Worm (Caenorhabditis elegans) whole organism, L3 larva: Measurements from ENCODE around the gene C15H9.9.
A peak's percentile ranks its signal among the peaks of the same experiment; 100 is the strongest.

Source experiments
- R02D3.7 ChIP-seq: fragments of 150-350 bp; optimal IDR thresholded peaks from 2 replicates; lab custom pipeline; 2014; ENCODE audit warnings: missing biosample characterization, missing genetic modification characterization
- ZK546.5 ChIP-seq: sonication (generic microtip); optimal IDR thresholded peaks from 2 replicates; lab custom pipeline; 2017; ENCODE audit warnings: missing biosample characterization, missing genetic modification characterization
- aly-2 ChIP-seq: fragments of 150-350 bp; optimal IDR thresholded peaks from 2 replicates; lab custom pipeline; 2014; ENCODE audit warnings: missing biosample characterization, missing genetic modification characterization
- ama-1 ChIP-seq: fragments of 150-350 bp; optimal IDR thresholded peaks from 2 replicates; lab custom pipeline; 2018
- ceh-16 ChIP-seq: sonication (generic microtip); optimal IDR thresholded peaks from 2 replicates; lab custom pipeline; 2017; ENCODE audit warnings: missing biosample characterization, missing genetic modification characterization
- ceh-28 ChIP-seq: fragments of 150-350 bp; optimal IDR thresholded peaks from 2 replicates; lab custom pipeline; 2014; ENCODE audit warnings: missing biosample characterization, missing genetic modification reagents, missing genetic modification characterization
- ceh-82 ChIP-seq: fragments of 150-350 bp; optimal IDR thresholded peaks from 2 replicates; lab custom pipeline; 2014; ENCODE audit warnings: missing biosample characterization, missing genetic modification characterization
- ceh-9 ChIP-seq: sonication (generic microtip); optimal IDR thresholded peaks from 2 replicates; lab custom pipeline; 2018; ENCODE audit warnings: missing biosample characterization, missing genetic modification characterization
- daf-12 ChIP-seq: fragments of 150-350 bp; optimal IDR thresholded peaks from 2 replicates; lab custom pipeline; 2014; ENCODE audit warnings: missing biosample characterization, missing genetic modification reagents, missing genetic modification characterization
- egl-27 ChIP-seq: sonication (generic microtip); optimal IDR thresholded peaks from 4 replicates; lab custom pipeline; 2017; ENCODE audit warnings: missing biosample characterization, missing genetic modification reagents, missing genetic modification characterization
- egl-5 ChIP-seq: fragments of 150-350 bp; optimal IDR thresholded peaks from 2 replicates; lab custom pipeline; 2017; ENCODE audit warnings: missing biosample characterization, missing genetic modification reagents, missing genetic modification characterization, inconsistent platforms
- elt-1 ChIP-seq: fragments of 150-350 bp; optimal IDR thresholded peaks from 2 replicates; lab custom pipeline; 2014; ENCODE audit warnings: missing biosample characterization, missing genetic modification characterization
- elt-2 ChIP-seq: sonication (generic microtip); optimal IDR thresholded peaks from 2 replicates; lab custom pipeline; 2016; ENCODE audit warnings: missing genetic modification reagents, mild to moderate bottlenecking, missing genetic modification characterization, missing compliant biosample characterization
- elt-3 ChIP-seq, 3 experiments: fragments of 150-350 bp in 1 of 3; sonication (generic microtip) in 2 of 3; optimal IDR thresholded peaks; 2 replicates in 2 of 3; 4 replicates in 1 of 3; lab custom pipeline; 2014 to 2017; ENCODE audit warnings: missing biosample characterization in 3 of 3, missing genetic modification characterization in 3 of 3
- eor-1 ChIP-seq, 2 experiments: fragments of 150-350 bp; optimal IDR thresholded peaks; 2 replicates each; lab custom pipeline; 2014 to 2018; ENCODE audit warnings: missing biosample characterization in 2 of 2, missing genetic modification characterization in 2 of 2
- fkh-10 ChIP-seq: sonication (generic microtip); optimal IDR thresholded peaks from 2 replicates; lab custom pipeline; 2017; ENCODE audit warnings: missing biosample characterization, missing genetic modification reagents, missing genetic modification characterization
- fkh-2 ChIP-seq: fragments of 150-350 bp; optimal IDR thresholded peaks from 2 replicates; lab custom pipeline; 2014; ENCODE audit warnings: missing biosample characterization, missing genetic modification reagents, missing genetic modification characterization
- fos-1 ChIP-seq: fragments of 150-350 bp; optimal IDR thresholded peaks from 2 replicates; lab custom pipeline; 2014; ENCODE audit warnings: missing biosample characterization, missing genetic modification characterization
- hmg-11 ChIP-seq: sonication (generic microtip); optimal IDR thresholded peaks from 2 replicates; lab custom pipeline; 2016; ENCODE audit warnings: missing genetic modification characterization, missing compliant biosample characterization
- jun-1 ChIP-seq: fragments of 150-350 bp; optimal IDR thresholded peaks from 2 replicates; lab custom pipeline; 2014; ENCODE audit warnings: missing biosample characterization, missing genetic modification reagents, missing genetic modification characterization
- lin-15B ChIP-seq: fragments of 150-350 bp; optimal IDR thresholded peaks from 2 replicates; lab custom pipeline; 2014; ENCODE audit warnings: missing biosample characterization, missing genetic modification characterization
- lin-39 ChIP-seq: fragments of 150-350 bp; optimal IDR thresholded peaks from 2 replicates; lab custom pipeline; 2018; ENCODE audit warnings: missing biosample characterization, missing genetic modification reagents, missing genetic modification characterization
- lsy-12 ChIP-seq: sonication (generic microtip); optimal IDR thresholded peaks from 2 replicates; lab custom pipeline; 2016; ENCODE audit warnings: mild to moderate bottlenecking, missing genetic modification characterization, missing compliant biosample characterization
- mdl-1 ChIP-seq: fragments of 150-350 bp; optimal IDR thresholded peaks from 2 replicates; lab custom pipeline; 2014; ENCODE audit warnings: missing biosample characterization, missing genetic modification characterization
- mml-1 ChIP-seq: fragments of 150-350 bp; sonication (generic microtip); optimal IDR thresholded peaks from 3 replicates; lab custom pipeline; 2014; ENCODE audit warnings: missing biosample characterization, missing genetic modification characterization
- nfya-1 ChIP-seq: sonication (generic microtip); optimal IDR thresholded peaks from 2 replicates; lab custom pipeline; 2017; ENCODE audit warnings: missing genetic modification characterization, mild to moderate bottlenecking, missing compliant biosample characterization, antibody characterized with exemption, moderate library complexity; ENCODE audit not compliant: insufficient read depth
- nhr-11 ChIP-seq: fragments of 150-350 bp; optimal IDR thresholded peaks from 2 replicates; lab custom pipeline; 2014; ENCODE audit warnings: missing biosample characterization, missing genetic modification characterization
- nhr-12 ChIP-seq: fragments of 150-350 bp; optimal IDR thresholded peaks from 2 replicates; lab custom pipeline; 2014; ENCODE audit warnings: missing biosample characterization, missing genetic modification characterization
- nhr-23 ChIP-seq: fragments of 150-350 bp; optimal IDR thresholded peaks from 2 replicates; lab custom pipeline; 2014; ENCODE audit warnings: missing biosample characterization, missing genetic modification reagents, missing genetic modification characterization
- nhr-237 ChIP-seq: fragments of 150-350 bp; optimal IDR thresholded peaks from 2 replicates; lab custom pipeline; 2014; ENCODE audit warnings: missing biosample characterization, missing genetic modification characterization
- nhr-25 ChIP-seq: sonication (generic microtip); optimal IDR thresholded peaks from 2 replicates; lab custom pipeline; 2017; ENCODE audit warnings: missing biosample characterization, missing genetic modification characterization
- nhr-28 ChIP-seq: fragments of 150-350 bp; optimal IDR thresholded peaks from 2 replicates; lab custom pipeline; 2014; ENCODE audit warnings: missing biosample characterization, missing genetic modification characterization
- nhr-43 ChIP-seq: sonication (generic microtip); optimal IDR thresholded peaks from 2 replicates; lab custom pipeline; 2016; ENCODE audit warnings: mild to moderate bottlenecking, missing genetic modification characterization, missing compliant biosample characterization; ENCODE audit not compliant: poor library complexity, severe bottlenecking
- nhr-67 ChIP-seq: fragments of 150-350 bp; optimal IDR thresholded peaks from 2 replicates; lab custom pipeline; 2014; ENCODE audit warnings: missing biosample characterization, missing genetic modification characterization
- nhr-76 ChIP-seq: fragments of 150-350 bp; sonication (generic microtip); optimal IDR thresholded peaks from 5 replicates; lab custom pipeline; 2014; ENCODE audit warnings: missing biosample characterization, missing genetic modification characterization
- nhr-77 ChIP-seq: fragments of 150-350 bp; optimal IDR thresholded peaks from 2 replicates; lab custom pipeline; 2014; ENCODE audit warnings: missing biosample characterization, missing genetic modification characterization
- pha-4 ChIP-seq: fragments of 150-350 bp; optimal IDR thresholded peaks from 2 replicates; lab custom pipeline; 2014; ENCODE audit warnings: missing biosample characterization, missing genetic modification reagents, missing genetic modification characterization
- pqm-1 ChIP-seq: fragments of 150-350 bp; optimal IDR thresholded peaks from 2 replicates; lab custom pipeline; 2017; ENCODE audit warnings: missing biosample characterization, missing genetic modification characterization, inconsistent platforms
- sea-2 ChIP-seq: fragments of 150-350 bp; sonication (generic microtip); optimal IDR thresholded peaks from 4 replicates; lab custom pipeline; 2014; ENCODE audit warnings: missing biosample characterization, missing genetic modification reagents, missing genetic modification characterization
- skn-1 ChIP-seq: fragments of 150-350 bp; optimal IDR thresholded peaks from 2 replicates; lab custom pipeline; 2014; ENCODE audit warnings: missing biosample characterization, missing genetic modification characterization
- snpc-4 ChIP-seq: fragments of 150-350 bp; optimal IDR thresholded peaks from 2 replicates; lab custom pipeline; 2014; ENCODE audit warnings: missing biosample characterization, missing genetic modification characterization
- tbx-2 ChIP-seq: sonication (generic microtip); optimal IDR thresholded peaks from 2 replicates; lab custom pipeline; 2016; ENCODE audit warnings: mild to moderate bottlenecking, missing genetic modification characterization, missing compliant biosample characterization
- unc-39 ChIP-seq: sonication (generic microtip); optimal IDR thresholded peaks from 4 replicates; lab custom pipeline; 2017; ENCODE audit warnings: missing biosample characterization, missing genetic modification characterization
- unc-62 ChIP-seq: fragments of 150-350 bp; sonication (generic microtip); optimal IDR thresholded peaks from 4 replicates; lab custom pipeline; 2014; ENCODE audit warnings: missing biosample characterization, missing genetic modification reagents, missing genetic modification characterization
- zag-1 ChIP-seq: fragments of 150-350 bp; optimal IDR thresholded peaks from 2 replicates; lab custom pipeline; 2014; ENCODE audit warnings: missing biosample characterization, missing genetic modification characterization
- ztf-11 ChIP-seq: fragments of 150-350 bp; optimal IDR thresholded peaks from 2 replicates; lab custom pipeline; 2014; ENCODE audit warnings: missing biosample characterization, missing genetic modification characterization
- ztf-4 ChIP-seq: fragments of 150-350 bp; optimal IDR thresholded peaks from 2 replicates; lab custom pipeline; 2014; ENCODE audit warnings: missing biosample characterization, missing genetic modification characterization

C15H9.9 gene

ce11 chrX:6091967-6092366, 36.1 kb downstream of the C15H9.9 start, which contains the start of gene hsp-3 (continued):
- TF ChIP-seq ceh-28 (tag; lab: Kevin White, UChicago) (peak; percentile 89), mml-1 (tag; lab: Kevin White, UChicago) (peak; percentile 18), pha-4 (tag; lab: Kevin White, UChicago) (peak; percentile 95), elt-3 (tag; optimal IDR thresholded peaks at IDR 0.05; lab: Kevin White, UChicago) (peak in 2 of 3 experiments; percentile 30 to 87), unc-39 (no peak), ama-1 (lab: Kevin White, UChicago) (peak; percentile 78), lin-15B (tag; lab: Kevin White, UChicago) (peak; percentile 95), sea-2 (peak; percentile 37), fkh-2 (no peak), ceh-82 (tag; lab: Kevin White, UChicago) (peak; percentile 81), daf-12 (no peak), hmg-11 (peak; percentile 94), nhr-237 (tag; lab: Kevin White, UChicago) (no peak)

- TF ChIP-seq pha-4 (tag; lab: Kevin White, UChicago) (peak; percentile 56), hmg-11 (no peak)
Measured at ce11 chrX:6090779-6091178, 37.3 kb downstream of the C15H9.9 start.

ce11 chrX:6088718-6089117, 39.4 kb downstream of the C15H9.9 start:
- TF ChIP-seq ceh-9 (tag; lab: Kevin White, UChicago) (no peak), mml-1 (tag; lab: Kevin White, UChicago) (no peak), nhr-43 (tag; lab: Kevin White, UChicago) (peak; percentile 68), fkh-2 (no peak), elt-1 (tag; lab: Kevin White, UChicago) (no peak), nhr-237 (tag; lab: Kevin White, UChicago) (no peak), ceh-82 (tag; lab: Kevin White, UChicago) (no peak), zag-1 (tag; lab: Kevin White, UChicago) (no peak), pqm-1 (tag; lab: Kevin White, UChicago) (peak; percentile 29), nhr-25 (tag; lab: Kevin White, UChicago) (no peak), nhr-12 (tag; lab: Kevin White, UChicago) (no peak), snpc-4 (tag; lab: Kevin White, UChicago) (no peak), tbx-2 (tag; lab: Kevin White, UChicago) (no peak), unc-39 (no peak), unc-62 (GFP tag; lab: Kevin White, UChicago) (no peak), nfya-1 (no peak), ZK546.5 (tag; lab: Kevin White, UChicago) (no peak), nhr-28 (tag; lab: Kevin White, UChicago) (no peak), elt-3 (tag; optimal IDR thresholded peaks at IDR 0.05; lab: Kevin White, UChicago) (no peak), sea-2 (no peak), ztf-11 (tag; lab: Kevin White, UChicago) (no peak), pha-4 (tag; lab: Kevin White, UChicago) (no peak), nhr-67 (tag; lab: Kevin White, UChicago) (no peak), lsy-12 (tag; lab: Kevin White, UChicago) (peak; percentile 62), lin-39 (tag; lab: Kevin White, UChicago) (no peak), elt-2 (tag; lab: Kevin White, UChicago) (peak; percentile 33), lin-15B (tag; lab: Kevin White, UChicago) (no peak), skn-1 (peak; percentile 13), egl-5 (tag; lab: Kevin White, UChicago) (no peak), ceh-28 (tag; lab: Kevin White, UChicago) (peak; percentile 63), fos-1 (tag; lab: Kevin White, UChicago) (peak; percentile 78), jun-1 (tag; lab: Kevin White, UChicago) (no peak), eor-1 (tag; optimal IDR thresholded peaks at IDR 0.05; lab: Kevin White, UChicago) (no peak), hmg-11 (no peak), ceh-16 (no peak), aly-2 (tag; lab: Kevin White, UChicago) (peak; percentile 58), nhr-77 (peak; percentile 36), nhr-76 (tag; lab: Kevin White, UChicago) (no peak), fkh-10 (no peak), daf-12 (no peak), nhr-23 (peak; percentile 41), mdl-1 (no peak), egl-27 (tag; lab: Kevin White, UChicago) (no peak), ztf-4 (tag; lab: Kevin White, UChicago) (no peak), R02D3.7 (tag; lab: Kevin White, UChicago) (no peak), nhr-11 (tag; lab: Kevin White, UChicago) (no peak), ama-1 (lab: Kevin White, UChicago) (no peak)
